Fruit fly (Drosophila melanogaster): ENCODE results near the gene AttD.

DNA sequence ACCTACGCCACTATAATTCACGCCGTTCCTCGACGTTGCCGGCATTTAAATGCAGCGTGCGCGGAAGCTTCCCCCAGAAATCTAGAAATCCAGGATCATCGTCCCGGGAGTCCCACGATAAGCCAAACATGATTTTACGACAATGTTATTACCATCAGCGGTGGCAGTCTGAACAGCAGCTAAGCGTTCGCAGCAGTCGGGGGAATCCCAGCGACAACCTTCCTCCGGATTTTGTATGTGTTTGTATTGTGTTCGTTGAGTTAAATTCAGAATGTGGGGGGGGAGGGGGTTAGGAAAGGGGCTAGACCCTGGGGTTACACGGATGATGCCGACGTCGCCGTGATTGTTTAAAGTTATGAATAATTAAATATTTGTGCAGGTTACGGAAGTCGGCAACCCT is 19.0 kb downstream of the AttD start:
- TF ChIP-seq CG17829 (tag; optimal IDR thresholded peaks at IDR 0.05) (no peak), Antp (GFP tag; optimal IDR thresholded peaks at IDR 0.05) (no peak), CG2202 (tag; optimal IDR thresholded peaks at IDR 0.05) (no peak), Jarid2 (GFP tag; optimal IDR thresholded peaks at IDR 0.05) (no peak), CG15479 (GFP tag; optimal IDR thresholded peaks at IDR 0.05) (no peak), Fer3 (tag; optimal IDR thresholded peaks at IDR 0.05) (no peak), Ravus (GFP tag; IDR thresholded peaks at IDR 0.05) (no peak), Dp (GFP tag; optimal IDR thresholded peaks at IDR 0.05) (no peak), org-1 (GFP tag; optimal IDR thresholded peaks at IDR 0.05) (no peak)
